Fruit fly (Drosophila melanogaster): ENCODE measurements around the gene CG43055.

dm6 chr2L:4437487-4437886 is 26.5 kb downstream of the CG43055 start, which contains the start of gene CG43056:
- TF ChIP-seq lz (GFP tag; optimal IDR thresholded peaks at IDR 0.05) (no peak), Lpt (GFP tag; optimal IDR thresholded peaks at IDR 0.05) (no peak), CG10631 (GFP tag; optimal IDR thresholded peaks at IDR 0.05) (no peak), Sox14 (GFP tag; optimal IDR thresholded peaks at IDR 0.05) (no peak), CG3032 (tag; optimal IDR thresholded peaks at IDR 0.05) (no peak), CG1621 (tag; optimal IDR thresholded peaks at IDR 0.05) (no peak)

Data from whole organism, prepupa.